Worm (Caenorhabditis elegans): Measurements from ENCODE around the gene oac-54.

oac-54 gene

ce11 chrII:9112851-9113250 lies 45.1 kb upstream of the oac-54 start, which contains the start of gene jun-1 (continued):
- peak; percentile 98 for TF ChIP-seq C34F6.9 (tag; optimal IDR thresholded peaks at IDR 0.05)
- TF ChIP-seq fos-1 (tag; optimal IDR thresholded peaks at IDR 0.05) = peak; percentile 100
- TF ChIP-seq nhr-237 (tag; optimal IDR thresholded peaks at IDR 0.05) = peak; percentile 51
- TF ChIP-seq skn-1 (tag; optimal IDR thresholded peaks at IDR 0.05) = no peak
- no peak for TF ChIP-seq ztf-1 (GFP tag; conservative IDR thresholded peaks at IDR 0.05)
- TF ChIP-seq sma-9 (GFP tag; optimal IDR thresholded peaks at IDR 0.05) = peak; percentile 84
- TF ChIP-seq sma-9 (tag; optimal IDR thresholded peaks at IDR 0.05) = no peak
- TF ChIP-seq nhr-6 (tag; optimal IDR thresholded peaks at IDR 0.05) = peak; percentile 80
- peak; percentile 93 for TF ChIP-seq nhr-21 (tag; optimal IDR thresholded peaks at IDR 0.05)

ce11 chrII:9113759-9114158 lies 44.2 kb upstream of the oac-54 start:
- TF ChIP-seq fos-1 (tag; optimal IDR thresholded peaks at IDR 0.05) (peak; percentile 68), crh-2 (tag; optimal IDR thresholded peaks at IDR 0.05) (peak; percentile 41), zag-1 (tag; optimal IDR thresholded peaks at IDR 0.05) (no peak), F13H6.1 (tag; optimal IDR thresholded peaks at IDR 0.05) (peak; percentile 36), blmp-1 (tag; optimal IDR thresholded peaks at IDR 0.05; ENCODE audit: insufficient read depth) (peak; percentile 69), sma-9 (GFP tag; optimal IDR thresholded peaks at IDR 0.05) (peak; percentile 46), sma-9 (tag; optimal IDR thresholded peaks at IDR 0.05) (no peak), ama-1 (optimal IDR thresholded peaks at IDR 0.05) (no peak)

- no peak for TF ChIP-seq lin-11 (tag; optimal IDR thresholded peaks at IDR 0.05)
- TF ChIP-seq nhr-21 (tag; optimal IDR thresholded peaks at IDR 0.05) = no peak
- TF ChIP-seq F13H6.1 (tag; optimal IDR thresholded peaks at IDR 0.05) = no peak
- TF ChIP-seq nhr-23 (tag; optimal IDR thresholded peaks at IDR 0.05) = no peak
- no peak for TF ChIP-seq nhr-12 (tag; optimal IDR thresholded peaks at IDR 0.05)
- no peak for TF ChIP-seq snpc-4 (tag; optimal IDR thresholded peaks at IDR 0.05)
- no peak for TF ChIP-seq dmd-4 (tag; optimal IDR thresholded peaks at IDR 0.05)
- no peak for TF ChIP-seq R02D3.7 (tag; optimal IDR thresholded peaks at IDR 0.05)
- TF ChIP-seq gmeb-1 (tag; optimal IDR thresholded peaks at IDR 0.05) = no peak
- no peak for TF ChIP-seq aly-2 (tag; optimal IDR thresholded peaks at IDR 0.05)
- TF ChIP-seq peb-1 (tag; optimal IDR thresholded peaks at IDR 0.05) = no peak
- no peak for TF ChIP-seq elt-1 (tag; optimal IDR thresholded peaks at IDR 0.05)
- no peak for TF ChIP-seq elt-3 (tag; optimal IDR thresholded peaks at IDR 0.05)
- no peak for TF ChIP-seq skn-1 (tag; optimal IDR thresholded peaks at IDR 0.05)
- no peak for TF ChIP-seq nhr-11 (tag; optimal IDR thresholded peaks at IDR 0.05)
- no peak for TF ChIP-seq lin-13 (GFP tag; optimal IDR thresholded peaks at IDR 0.05)
- TF ChIP-seq ztf-1 (GFP tag; conservative IDR thresholded peaks at IDR 0.05) = no peak
These were observed 42.9 kb upstream of the oac-54 start for ce11 chrII:9114972-9115371.

- peak; percentile 58 for TF ChIP-seq nhr-21 (tag; optimal IDR thresholded peaks at IDR 0.05)
- peak; percentile 37 for TF ChIP-seq sma-9 (GFP tag; optimal IDR thresholded peaks at IDR 0.05)
- no peak for TF ChIP-seq sma-9 (tag; optimal IDR thresholded peaks at IDR 0.05)
- TF ChIP-seq ztf-1 (GFP tag; conservative IDR thresholded peaks at IDR 0.05) = no peak
- TF ChIP-seq lsy-2 (tag; optimal IDR thresholded peaks at IDR 0.05) = peak in 1 of 2 experiments; percentile 43
- TF ChIP-seq nhr-25 (tag; optimal IDR thresholded peaks at IDR 0.05) = no peak
- no peak for TF ChIP-seq egl-27 (tag; optimal IDR thresholded peaks at IDR 0.05)
- peak; percentile 32 for TF ChIP-seq crh-2 (tag; optimal IDR thresholded peaks at IDR 0.05)
- TF ChIP-seq ztf-11 (tag; optimal IDR thresholded peaks at IDR 0.05) = no peak
- TF ChIP-seq nhr-237 (tag; optimal IDR thresholded peaks at IDR 0.05) = no peak
- TF ChIP-seq Y55F3AM.14 (GFP tag; optimal IDR thresholded peaks at IDR 0.05) = no peak
- no peak for TF ChIP-seq nhr-6 (tag; optimal IDR thresholded peaks at IDR 0.05)
- no peak for TF ChIP-seq unc-39 (tag; optimal IDR thresholded peaks at IDR 0.05)
These were observed 42.3 kb upstream of the oac-54 start for ce11 chrII:9115644-9116043.

- TF ChIP-seq nhr-129 (tag; optimal IDR thresholded peaks at IDR 0.05) (peak; percentile 35), lsy-2 (tag; optimal IDR thresholded peaks at IDR 0.05) (peak in 1 of 2 experiments; percentile 1), fos-1 (tag; optimal IDR thresholded peaks at IDR 0.05) (peak; percentile 99), ztf-4 (tag; optimal IDR thresholded peaks at IDR 0.05) (no peak)
These were observed 41.5 kb upstream of the oac-54 start for ce11 chrII:9116404-9116803.

All from whole organism, L2 larva.